Worm (Caenorhabditis elegans) whole organism, L1 larva: ENCODE data around the gene ZK1236.5.

ENCODE experiments used
- C16A3.4 ChIP-seq: fragments of 150-350 bp; optimal IDR thresholded peaks from 2 replicates; lab custom pipeline; 2014; ENCODE audit warnings: missing biosample characterization, missing genetic modification characterization
- C34B4.2 ChIP-seq: sonication (generic microtip); optimal IDR thresholded peaks from 2 replicates; lab custom pipeline; 2017; ENCODE audit warnings: mild to moderate bottlenecking, missing genetic modification characterization, missing compliant biosample characterization
- F16B12.6 ChIP-seq: fragments of 150-350 bp; optimal IDR thresholded peaks from 2 replicates; lab custom pipeline; 2014; ENCODE audit warnings: missing biosample characterization, missing genetic modification characterization
- aly-2 ChIP-seq: fragments of 150-350 bp; optimal IDR thresholded peaks from 2 replicates; lab custom pipeline; 2014; ENCODE audit warnings: missing biosample characterization, missing genetic modification characterization
- blmp-1 ChIP-seq: fragments of 150-350 bp; optimal IDR thresholded peaks from 2 replicates; lab custom pipeline; 2014; ENCODE audit warnings: missing biosample characterization, missing genetic modification characterization
- ceh-8 ChIP-seq: fragments of 200-800 bp; sonication (Bioruptor generic); optimal IDR thresholded peaks from 2 replicates; lab custom pipeline; 2018; ENCODE audit warnings: mild to moderate bottlenecking, missing genetic modification characterization, moderate library complexity, missing compliant biosample characterization
- ceh-82 ChIP-seq, 3 experiments: fragments of 150-350 bp in 1 of 3; sonication (generic microtip) in 2 of 3; optimal IDR thresholded peaks; 2 replicates each; lab custom pipeline; 2014 to 2017; ENCODE audit warnings: missing biosample characterization in 3 of 3, missing genetic modification characterization in 3 of 3
- ceh-88 ChIP-seq: fragments of 200-800 bp; sonication (Bioruptor generic); IDR thresholded peaks from 2 replicates; pipeline ENCODE4 v1.3.6; 2022; ENCODE audit warnings: missing genetic modification characterization, missing compliant biosample characterization
- ces-1 ChIP-seq: fragments of 150-350 bp; optimal IDR thresholded peaks from 2 replicates; lab custom pipeline; 2014; ENCODE audit warnings: missing biosample characterization, missing genetic modification reagents, missing genetic modification characterization
- dpl-1 ChIP-seq, 3 experiments: fragments of 150-350 bp in 2 of 3; sonication (generic microtip) in 1 of 3; optimal IDR thresholded peaks; 2 replicates each; lab custom pipeline; 2014 to 2017; ENCODE audit warnings: missing biosample characterization in 3 of 3, missing genetic modification characterization in 3 of 3, missing genetic modification reagents in 3 of 3
- dsc-1 ChIP-seq: sonication (generic microtip); optimal IDR thresholded peaks from 2 replicates; lab custom pipeline; 2016; ENCODE audit warnings: mild to moderate bottlenecking, missing genetic modification characterization, missing compliant biosample characterization
- efl-1 ChIP-seq, 4 experiments: fragments of 150-350 bp; optimal IDR thresholded peaks in 3 of 4; peaks in 1 of 4; 1 replicate in 1 of 4; 2 replicates in 3 of 4; lab custom pipeline; 2014; ENCODE audit warnings: missing biosample characterization in 2 of 4, missing genetic modification characterization in 2 of 4, missing genetic modification reagents in 2 of 4
- egl-27 ChIP-seq, 2 experiments: fragments of 150-350 bp in 1 of 2; sonication (generic microtip); optimal IDR thresholded peaks; 3 replicates each; lab custom pipeline; 2017 to 2018; ENCODE audit warnings: missing biosample characterization in 2 of 2, missing genetic modification characterization in 2 of 2, missing genetic modification reagents in 2 of 2
- elt-2 ChIP-seq: sonication (generic microtip); optimal IDR thresholded peaks from 2 replicates; lab custom pipeline; 2016; ENCODE audit warnings: missing genetic modification characterization, mild to moderate bottlenecking, inconsistent platforms, missing compliant biosample characterization, missing genetic modification reagents
- ets-5 ChIP-seq: fragments of 200-800 bp; sonication (Bioruptor generic); IDR thresholded peaks from 2 replicates; pipeline ENCODE4 v1.3.6; 2022; ENCODE audit warnings: missing genetic modification characterization, missing compliant biosample characterization
- fkh-8 ChIP-seq: sonication (generic microtip); optimal IDR thresholded peaks from 2 replicates; lab custom pipeline; 2016; ENCODE audit warnings: mild to moderate bottlenecking, missing genetic modification characterization, missing compliant biosample characterization
- isw-1 ChIP-seq: fragments of 200-800 bp; sonication (Bioruptor generic); IDR thresholded peaks from 2 replicates; pipeline ENCODE4 v1.3.6; 2022; ENCODE audit warnings: missing genetic modification characterization, missing compliant biosample characterization
- lin-14 ChIP-seq: fragments of 200-800 bp; sonication (Bioruptor generic); optimal IDR thresholded peaks from 2 replicates; lab custom pipeline; 2018; ENCODE audit warnings: mild to moderate bottlenecking, missing genetic modification characterization, moderate library complexity, missing compliant biosample characterization
- lin-35 ChIP-seq, 2 experiments: fragments of 150-350 bp; optimal IDR thresholded peaks; 2 replicates each; lab custom pipeline; 2014; ENCODE audit warnings: missing biosample characterization in 2 of 2, missing genetic modification characterization in 2 of 2, missing genetic modification reagents in 2 of 2
- lsy-2 ChIP-seq, 2 experiments: fragments of 150-350 bp; optimal IDR thresholded peaks; 2 replicates each; lab custom pipeline; 2014; ENCODE audit warnings: missing biosample characterization in 2 of 2, missing genetic modification characterization in 2 of 2
- mef-2 ChIP-seq: fragments of 150-350 bp; optimal IDR thresholded peaks from 2 replicates; lab custom pipeline; 2014; ENCODE audit warnings: missing biosample characterization, missing genetic modification characterization
- mep-1 ChIP-seq: fragments of 150-350 bp; optimal IDR thresholded peaks from 2 replicates; lab custom pipeline; 2014; ENCODE audit warnings: missing biosample characterization, missing genetic modification characterization
- nhr-19 ChIP-seq: fragments of 200-800 bp; sonication (Bioruptor generic); conservative IDR thresholded peaks from 2 replicates; pipeline ENCODE4 v1.3.6; 2022; ENCODE audit warnings: missing genetic modification characterization, missing compliant biosample characterization
- nhr-20 ChIP-seq: sonication (generic microtip); optimal IDR thresholded peaks from 2 replicates; lab custom pipeline; 2016; ENCODE audit warnings: mild to moderate bottlenecking, missing genetic modification characterization, missing compliant biosample characterization
- nhr-237 ChIP-seq: fragments of 150-350 bp; optimal IDR thresholded peaks from 2 replicates; lab custom pipeline; 2014; ENCODE audit warnings: missing biosample characterization, missing genetic modification characterization
- nhr-47 ChIP-seq: sonication (generic microtip); optimal IDR thresholded peaks from 2 replicates; lab custom pipeline; 2016; ENCODE audit warnings: mild to moderate bottlenecking, missing genetic modification characterization, moderate library complexity, missing compliant biosample characterization
- nhr-71 ChIP-seq: sonication (generic microtip); optimal IDR thresholded peaks from 2 replicates; lab custom pipeline; 2016; ENCODE audit warnings: mild to moderate bottlenecking, missing genetic modification characterization, moderate library complexity, missing compliant biosample characterization
- nhr-77 ChIP-seq: fragments of 150-350 bp; optimal IDR thresholded peaks from 2 replicates; lab custom pipeline; 2014; ENCODE audit warnings: missing biosample characterization, missing genetic modification characterization
- nhr-84 ChIP-seq: sonication (generic microtip); optimal IDR thresholded peaks from 2 replicates; lab custom pipeline; 2017; ENCODE audit warnings: missing biosample characterization, missing genetic modification characterization
- nhr-85 ChIP-seq: sonication (generic microtip); peaks from one replicate; lab custom pipeline; 2016; ENCODE audit warnings: missing genetic modification characterization, inconsistent platforms, missing compliant biosample characterization
- rnt-1 ChIP-seq: sonication (generic microtip); optimal IDR thresholded peaks from 2 replicates; lab custom pipeline; 2016; ENCODE audit warnings: mild to moderate bottlenecking, missing genetic modification characterization, moderate library complexity, missing compliant biosample characterization
- skn-1 ChIP-seq: fragments of 150-350 bp; optimal IDR thresholded peaks from 2 replicates; lab custom pipeline; 2014; ENCODE audit warnings: missing biosample characterization, missing genetic modification characterization
- snpc-4 ChIP-seq: fragments of 150-350 bp; optimal IDR thresholded peaks from 2 replicates; lab custom pipeline; 2014; ENCODE audit warnings: missing biosample characterization, missing genetic modification characterization
- snu-23 ChIP-seq: sonication (generic microtip); optimal IDR thresholded peaks from 2 replicates; lab custom pipeline; 2016; ENCODE audit warnings: missing genetic modification characterization, missing compliant biosample characterization
- sup-37 ChIP-seq: fragments of 200-800 bp; sonication (Bioruptor generic); optimal IDR thresholded peaks from 2 replicates; lab custom pipeline; 2018; ENCODE audit warnings: mild to moderate bottlenecking, missing genetic modification characterization, missing compliant biosample characterization
- swsn-7 ChIP-seq: sonication (generic microtip); optimal IDR thresholded peaks from 2 replicates; lab custom pipeline; 2016; ENCODE audit warnings: missing genetic modification characterization, missing compliant biosample characterization
- tbx-2 ChIP-seq: sonication (generic microtip); optimal IDR thresholded peaks from 2 replicates; lab custom pipeline; 2016; ENCODE audit warnings: missing genetic modification characterization, missing compliant biosample characterization
- tlp-1 ChIP-seq: fragments of 150-350 bp; optimal IDR thresholded peaks from 2 replicates; lab custom pipeline; 2014; ENCODE audit warnings: missing biosample characterization, missing genetic modification characterization
- vab-15 ChIP-seq: sonication (generic microtip); optimal IDR thresholded peaks from 2 replicates; lab custom pipeline; 2017; ENCODE audit warnings: missing genotype, mild to moderate bottlenecking, missing genetic modification characterization, missing compliant biosample characterization
- xbp-1 ChIP-seq: sonication (generic microtip); optimal IDR thresholded peaks from 2 replicates; lab custom pipeline; 2016; ENCODE audit warnings: missing genetic modification characterization, missing compliant biosample characterization
- zag-1 ChIP-seq: fragments of 150-350 bp; optimal IDR thresholded peaks from 2 replicates; lab custom pipeline; 2014; ENCODE audit warnings: missing biosample characterization, missing genetic modification characterization
- zip-4 ChIP-seq: fragments of 200-800 bp; sonication (Bioruptor generic); optimal IDR thresholded peaks from 2 replicates; lab custom pipeline; 2018; ENCODE audit warnings: mild to moderate bottlenecking, missing genetic modification characterization, moderate library complexity, missing compliant biosample characterization
- ztf-11 ChIP-seq, 2 experiments: sonication (generic microtip); optimal IDR thresholded peaks; 2 replicates each; lab custom pipeline; 2016 to 2017; ENCODE audit warnings: missing genetic modification characterization in 2 of 2, missing biosample characterization in 1 of 2, missing compliant biosample characterization in 1 of 2
- ztf-4 ChIP-seq: fragments of 150-350 bp; optimal IDR thresholded peaks from 2 replicates; lab custom pipeline; 2014; ENCODE audit warnings: missing biosample characterization, missing genetic modification characterization

ZK1236.5 gene

DNA sequence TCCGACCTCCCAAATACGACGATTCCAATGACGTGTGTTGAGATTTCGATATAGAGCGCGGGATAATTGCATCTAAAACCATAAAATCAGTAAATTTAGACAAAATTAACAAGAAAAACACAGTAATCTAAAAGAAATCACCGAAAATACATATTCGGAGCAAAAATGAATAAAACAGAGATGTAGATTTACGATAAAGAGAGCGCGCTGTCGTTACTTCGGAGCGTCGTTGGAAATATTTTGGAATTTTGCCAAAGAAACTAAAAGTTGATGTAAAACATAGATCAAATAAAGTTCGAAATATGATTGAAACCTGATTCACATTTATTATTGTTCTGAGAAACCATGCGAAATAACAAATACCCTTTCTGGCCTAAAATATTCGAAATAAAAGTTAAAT is at the start of gene ZK1236.5:
Gene ZK1236.5, minus strand, starts transcription at position 72 of the 400 bp plus-strand sequence.
- TF ChIP-seq nhr-85 (peak; percentile 39), rnt-1 (tag; lab: Kevin White, UChicago) (peak; percentile 12), C16A3.4 (tag; lab: Kevin White, UChicago) (peak; percentile 1), lin-14 (GFP tag; lab: Kevin White, UChicago) (no peak), nhr-237 (tag; lab: Kevin White, UChicago) (no peak), tlp-1 (tag; lab: Kevin White, UChicago) (no peak), skn-1 (no peak), fkh-8 (peak; percentile 28), ceh-82 (tag; optimal IDR thresholded peaks at IDR 0.05; lab: Kevin White, UChicago) (peak in 1 of 3 experiments; percentile 26), C34B4.2 (tag; lab: Kevin White, UChicago) (no peak), tbx-2 (tag; lab: Kevin White, UChicago) (peak; percentile 11), nhr-47 (tag; lab: Kevin White, UChicago) (peak; percentile 50), blmp-1 (tag; lab: Kevin White, UChicago) (peak; percentile 62), mef-2 (no peak), snpc-4 (tag; lab: Kevin White, UChicago) (no peak), zag-1 (tag; lab: Kevin White, UChicago) (no peak), swsn-7 (tag; lab: Kevin White, UChicago) (peak; percentile 18), egl-27 (tag; optimal IDR thresholded peaks at IDR 0.05; lab: Kevin White, UChicago) (no peak), nhr-71 (tag; lab: Kevin White, UChicago) (peak; percentile 45), ceh-88 (no peak), sup-37 (no peak), snu-23 (GFP tag; lab: Kevin White, UChicago) (peak; percentile 59), efl-1 (optimal IDR thresholded peaks at IDR 0.05; lab: Kevin White, UChicago) (peak; percentile 47 to 59), efl-1 (GFP tag; optimal IDR thresholded peaks at IDR 0.05 in 1 of 2; lab: Kevin White, UChicago) (peak; percentile 48 to 94), lin-35 (GFP tag; optimal IDR thresholded peaks at IDR 0.05; lab: Kevin White, UChicago) (peak; percentile 43 to 67), nhr-19 (GFP tag; lab: Robert Waterston, UW) (0 out of 2 replicates have a peak, but pooled peaks have one; percentile 9), ztf-11 (tag; optimal IDR thresholded peaks at IDR 0.05; lab: Kevin White, UChicago) (no peak), nhr-20 (tag; lab: Kevin White, UChicago) (no peak), ces-1 (GFP tag; lab: Kevin White, UChicago) (no peak), xbp-1 (tag; lab: Kevin White, UChicago) (peak; percentile 39), isw-1 (GFP tag; lab: Robert Waterston, UW) (0 out of 2 replicates have a peak, but pooled peaks have one; percentile 13), lsy-2 (tag; optimal IDR thresholded peaks at IDR 0.05; lab: Kevin White, UChicago) (peak; percentile 54 to 76), vab-15 (no peak), mep-1 (tag; lab: Kevin White, UChicago) (peak; percentile 49), nhr-77 (tag; lab: Kevin White, UChicago) (no peak), elt-2 (tag; lab: Kevin White, UChicago) (no peak), nhr-84 (tag; lab: Kevin White, UChicago) (no peak), dsc-1 (tag; lab: Kevin White, UChicago) (no peak), ceh-8 (GFP tag; lab: Kevin White, UChicago) (no peak), ets-5 (GFP tag; lab: Robert Waterston, UW) (no peak), aly-2 (tag; lab: Kevin White, UChicago) (peak; percentile 49), zip-4 (no peak), ztf-4 (no peak), F16B12.6 (no peak), dpl-1 (GFP tag; optimal IDR thresholded peaks at IDR 0.05; lab: Kevin White, UChicago) (peak; percentile 20 to 56 (median 53))
